Fruit fly (Drosophila melanogaster) whole organism, pupa: ENCODE measurements around the gene Tbc1d22.

Experiments
- CG10348 ChIP-seq: fragments of 200-800 bp; sonication (Bioruptor generic); IDR thresholded peaks from 2 replicates; pipeline ENCODE4 v1.3.6; 2022; ENCODE audit warnings: missing biosample characterization, missing genetic modification characterization
- CG12605 ChIP-seq: fragments of 200-800 bp; sonication (Bioruptor generic); IDR thresholded peaks from 2 replicates; pipeline ENCODE4 v1.3.6; 2022; ENCODE audit warnings: missing biosample characterization, missing genetic modification characterization
- CG17806 ChIP-seq: fragments of 200-800 bp; sonication (Bioruptor generic); optimal IDR thresholded peaks from 2 replicates; lab custom pipeline; 2018; ENCODE audit warnings: missing biosample characterization, mild to moderate bottlenecking, missing genetic modification characterization, moderate library complexity
- CG34367 ChIP-seq: fragments of 200-800 bp; sonication (Bioruptor generic); optimal IDR thresholded peaks from 2 replicates; lab custom pipeline; 2018; ENCODE audit warnings: missing biosample characterization, mild to moderate bottlenecking, missing genetic modification characterization
- CG4496 ChIP-seq: fragments of 200-800 bp; sonication (Bioruptor generic); IDR thresholded peaks from 3 replicates; pipeline ENCODE4 v1.3.6; 2022; ENCODE audit warnings: missing biosample characterization, missing genetic modification characterization
- CG8159 ChIP-seq: fragments of 200-800 bp; sonication (Bioruptor generic); optimal IDR thresholded peaks from 3 replicates; lab custom pipeline; 2018; ENCODE audit warnings: missing biosample characterization, mild to moderate bottlenecking, missing genetic modification characterization, moderate library complexity
- CG8301 ChIP-seq: fragments of 200-800 bp; sonication (Bioruptor generic); optimal IDR thresholded peaks from 2 replicates; lab custom pipeline; 2018; ENCODE audit warnings: missing biosample characterization, mild to moderate bottlenecking, missing genetic modification characterization
- Ets98B ChIP-seq: fragments of 200-800 bp; sonication (Bioruptor generic); IDR thresholded peaks from 2 replicates; pipeline ENCODE4 v1.3.6; 2022; ENCODE audit warnings: missing biosample characterization, missing genetic modification characterization
- Pif1A ChIP-seq: fragments of 200-800 bp; sonication (Bioruptor generic); optimal IDR thresholded peaks from 3 replicates; lab custom pipeline; 2016; ENCODE audit warnings: missing biosample characterization, missing genetic modification characterization
- rn ChIP-seq: fragments of 200-800 bp; sonication (Bioruptor generic); IDR thresholded peaks from 2 replicates; pipeline ENCODE4 v1.3.6; 2022; ENCODE audit warnings: missing biosample characterization, missing genetic modification characterization

DNA sequence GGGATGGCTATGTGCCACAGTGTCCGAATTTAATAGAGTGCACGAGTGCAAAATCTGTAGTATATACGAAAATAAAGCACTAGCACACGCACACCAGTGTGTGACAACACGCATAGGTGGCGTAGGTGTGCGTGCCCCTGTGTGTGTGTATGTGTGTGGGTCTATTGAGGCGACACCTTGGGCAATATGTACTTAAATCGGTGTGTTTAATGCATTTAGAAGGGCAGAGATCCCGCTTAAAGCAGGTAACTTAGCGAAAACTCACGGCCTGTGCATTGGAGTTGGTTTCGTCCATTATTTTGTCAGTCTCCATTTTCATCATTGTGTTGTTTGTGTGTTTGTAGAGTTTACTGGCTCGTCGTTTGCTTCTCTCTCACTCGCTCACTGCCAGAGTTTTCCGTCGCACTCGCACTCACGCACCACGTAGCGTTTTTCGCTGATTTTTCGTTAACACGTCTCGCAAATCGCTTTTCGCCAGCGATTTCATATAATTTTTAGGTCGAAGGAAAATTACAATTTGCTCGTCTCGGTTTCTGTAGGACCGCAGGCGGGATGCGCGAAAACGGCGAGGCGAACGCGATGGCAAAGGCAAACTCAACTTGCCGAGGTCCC is 24.8 kb downstream of the Tbc1d22 start:
- no peak for TF ChIP-seq CG8301
- TF ChIP-seq CG8159 (tag; lab: Kevin White, UChicago): no peak
- no peak for TF ChIP-seq CG12605 (GFP tag; lab: Robert Waterston, UW)
- no peak for TF ChIP-seq CG4496 (GFP tag; lab: Robert Waterston, UW)
- TF ChIP-seq Pif1A (GFP tag; lab: Kevin White, UChicago): no peak
- TF ChIP-seq rn (GFP tag; lab: Robert Waterston, UW): no peak
- TF ChIP-seq Ets98B: no peak
- TF ChIP-seq CG34367 (tag; lab: Kevin White, UChicago): no peak
- TF ChIP-seq CG17806 (tag; lab: Kevin White, UChicago): no peak
- TF ChIP-seq CG10348 (GFP tag; lab: Robert Waterston, UW): no peak
